Fruit fly (Drosophila melanogaster): ENCODE measurements around the gene CG42827.

CG42827 gene

DNA sequence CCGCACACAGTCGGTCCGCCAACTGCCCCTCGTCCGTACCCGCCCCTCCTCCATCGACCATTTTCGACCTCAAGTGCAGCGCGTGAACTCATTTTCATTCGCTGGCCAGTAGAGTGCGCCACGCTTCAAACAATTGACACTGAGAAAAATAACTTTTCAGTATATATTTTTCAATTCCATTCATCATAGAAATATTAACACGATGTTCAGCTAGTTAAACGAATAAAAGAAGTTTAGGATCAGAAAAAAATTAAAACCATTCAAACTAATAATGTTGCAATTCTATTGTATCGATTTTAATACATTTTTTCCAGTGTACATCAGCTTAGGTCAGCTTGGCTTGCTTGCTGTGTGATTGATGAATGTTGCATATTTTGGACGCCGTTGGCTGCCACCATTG, 14.2 kb downstream of the CG42827 start (continued):
- no peak for TF ChIP-seq CG1621 (tag; optimal IDR thresholded peaks at IDR 0.05)
- TF ChIP-seq CG9139 (GFP tag; optimal IDR thresholded peaks at IDR 0.05): no peak
- peak; percentile 44 for TF ChIP-seq CG3919 (GFP tag; optimal IDR thresholded peaks at IDR 0.05)
- no peak for TF ChIP-seq ss (GFP tag; optimal IDR thresholded peaks at IDR 0.05)
- TF ChIP-seq salr (GFP tag; optimal IDR thresholded peaks at IDR 0.05): peak in 1 of 2 experiments; percentile 17
- no peak for TF ChIP-seq CG8319 (GFP tag; optimal IDR thresholded peaks at IDR 0.05)
- no peak for TF ChIP-seq Hr38 (GFP tag; optimal IDR thresholded peaks at IDR 0.05)
- TF ChIP-seq net (GFP tag; optimal IDR thresholded peaks at IDR 0.05): peak; percentile 39
- TF ChIP-seq CG6808 (GFP tag; optimal IDR thresholded peaks at IDR 0.05): no peak
- TF ChIP-seq CG7368 (GFP tag; optimal IDR thresholded peaks at IDR 0.05): no peak
- TF ChIP-seq CG16779 (tag; optimal IDR thresholded peaks at IDR 0.05): no peak
- peak; percentile 11 for TF ChIP-seq CG6792 (GFP tag; optimal IDR thresholded peaks at IDR 0.05)
- peak; percentile 54 for TF ChIP-seq CG6276 (GFP tag; optimal IDR thresholded peaks at IDR 0.05)
- peak; percentile 7 for TF ChIP-seq CG11902 (GFP tag; optimal IDR thresholded peaks at IDR 0.05)
- TF ChIP-seq CG4318 (GFP tag; optimal IDR thresholded peaks at IDR 0.05): peak; percentile 57
- TF ChIP-seq Eip93F (GFP tag; optimal IDR thresholded peaks at IDR 0.05): no peak
- peak; percentile 3 for TF ChIP-seq CG3032 (tag; optimal IDR thresholded peaks at IDR 0.05)
- peak; percentile 46; the same call in 1 of the 2 replicates for TF ChIP-seq CG11294 (GFP tag; IDR thresholded peaks at IDR 0.05)
- no peak for TF ChIP-seq svp (GFP tag)
- peak; percentile 13 for TF ChIP-seq acj6 (GFP tag; optimal IDR thresholded peaks at IDR 0.05)
- TF ChIP-seq Met (GFP tag; optimal IDR thresholded peaks at IDR 0.05): peak; percentile 19
- TF ChIP-seq CG6854 (GFP tag; optimal IDR thresholded peaks at IDR 0.05): no peak
- peak; percentile 19 for TF ChIP-seq Ets96B (tag; optimal IDR thresholded peaks at IDR 0.05)
- peak; percentile 54; the same call in 1 of the 2 replicates for TF ChIP-seq Gug (GFP tag; IDR thresholded peaks at IDR 0.05)

- TF ChIP-seq CG6792 (GFP tag; optimal IDR thresholded peaks at IDR 0.05) (no peak), Ets96B (tag; optimal IDR thresholded peaks at IDR 0.05) (no peak), CG9139 (GFP tag; optimal IDR thresholded peaks at IDR 0.05) (no peak), Hr38 (GFP tag; optimal IDR thresholded peaks at IDR 0.05) (no peak), eg (GFP tag; IDR thresholded peaks at IDR 0.05) (no peak), CG7368 (GFP tag; optimal IDR thresholded peaks at IDR 0.05) (no peak), Hr39 (GFP tag; optimal IDR thresholded peaks at IDR 0.05) (no peak), CG15336 (GFP tag; IDR thresholded peaks at IDR 0.05) (no peak), Gug (GFP tag; IDR thresholded peaks at IDR 0.05) (no peak), CG3919 (GFP tag; optimal IDR thresholded peaks at IDR 0.05) (no peak), ss (GFP tag; optimal IDR thresholded peaks at IDR 0.05) (no peak), lz (GFP tag; optimal IDR thresholded peaks at IDR 0.05) (no peak), CG11902 (GFP tag; optimal IDR thresholded peaks at IDR 0.05) (no peak), CG6808 (GFP tag; optimal IDR thresholded peaks at IDR 0.05) (no peak)
Observed at dm6 chr3R:23388798-23389197, 16.1 kb downstream of the CG42827 start, which contains the start of gene CG31515. Gene CG31515 (minus strand): TSS chr3R:23388898.

- TF ChIP-seq fkh (GFP tag; optimal IDR thresholded peaks at IDR 0.05) (no peak), fd85E (GFP tag; optimal IDR thresholded peaks at IDR 0.05) (no peak), Lpt (GFP tag; optimal IDR thresholded peaks at IDR 0.05) (no peak), CG1621 (tag; optimal IDR thresholded peaks at IDR 0.05) (no peak), cyc (GFP tag; optimal IDR thresholded peaks at IDR 0.05) (no peak), Sox14 (GFP tag; optimal IDR thresholded peaks at IDR 0.05) (no peak), CG9139 (GFP tag; optimal IDR thresholded peaks at IDR 0.05) (no peak), CG10631 (GFP tag; optimal IDR thresholded peaks at IDR 0.05) (no peak), Ets21C (GFP tag; optimal IDR thresholded peaks at IDR 0.05) (no peak), acj6 (GFP tag; optimal IDR thresholded peaks at IDR 0.05) (no peak), Eip78C (GFP tag) (peak; percentile 53), CG4318 (GFP tag; optimal IDR thresholded peaks at IDR 0.05) (peak; percentile 43), CG7368 (GFP tag; optimal IDR thresholded peaks at IDR 0.05) (no peak), Hr4 (GFP tag; optimal IDR thresholded peaks at IDR 0.05) (peak; percentile 67), net (GFP tag; optimal IDR thresholded peaks at IDR 0.05) (no peak), eg (GFP tag; IDR thresholded peaks at IDR 0.05) (peak; percentile 36; the same call in 1 of the 3 replicates), CG8119 (GFP tag; IDR thresholded peaks at IDR 0.05) (peak; percentile 61; the same call in 1 of the 3 replicates), dsx (GFP tag; optimal IDR thresholded peaks at IDR 0.05; ENCODE audit: poor library complexity, severe bottlenecking) (no peak), CG8319 (GFP tag; optimal IDR thresholded peaks at IDR 0.05) (no peak), CG6163 (GFP tag; IDR thresholded peaks at IDR 0.05) (no peak), CG11762 (GFP tag; optimal IDR thresholded peaks at IDR 0.05; ENCODE audit: insufficient read depth) (no peak), CG16779 (tag; optimal IDR thresholded peaks at IDR 0.05) (no peak), CG8632 (GFP tag; optimal IDR thresholded peaks at IDR 0.05) (no peak), Hr39 (GFP tag; optimal IDR thresholded peaks at IDR 0.05) (no peak), OdsH (GFP tag; optimal IDR thresholded peaks at IDR 0.05) (no peak), CG32006 (GFP tag; optimal IDR thresholded peaks at IDR 0.05) (peak; percentile 75), Blimp-1 (GFP tag; optimal IDR thresholded peaks at IDR 0.05) (no peak), fd59A (GFP tag; optimal IDR thresholded peaks at IDR 0.05) (no peak), Gug (GFP tag; IDR thresholded peaks at IDR 0.05) (no peak)
Observed at dm6 chr3R:23390769-23391309, 18.1 kb downstream of the CG42827 start.
